Comparison of ENCODE assay signal across 7 fruit fly cellular contexts in genomic region chr2L:19362734-19363363, dm6.
TF ChIP-seq lines count a peak whose summit lies in the region.

Gene dnt, minus strand, starts transcription at chr2L:19363227.

- no peak for TF ChIP-seq CTCF in whole organism, embryonic (GFP tag; optimal IDR thresholded peaks at IDR 0.05; lab: Kevin White, UChicago)

TF ChIP-seq in Kc167, 6 proteins besides CTCF, POLR2A, EP300 and RAD21:
- TF ChIP-seq psq (optimal IDR thresholded peaks at IDR 0.05; lab: Kevin White, UChicago) (peak; percentile 71), Myc (optimal IDR thresholded peaks at IDR 0.05; lab: Kevin White, UChicago) (no peak)

TF ChIP-seq in whole organism, 6 proteins besides CTCF, POLR2A, EP300 and RAD21:
- no peak for TF ChIP-seq psq (optimal IDR thresholded peaks at IDR 0.05; lab: Kevin White, UChicago)
- no peak for TF ChIP-seq EcR (GFP tag; optimal IDR thresholded peaks at IDR 0.05; lab: Kevin White, UChicago)
- TF ChIP-seq usp (GFP tag; optimal IDR thresholded peaks at IDR 0.05; lab: Kevin White, UChicago) = no peak
- TF ChIP-seq pan (optimal IDR thresholded peaks at IDR 0.05; lab: Kevin White, UChicago) = no peak
- peak; percentile 15 for TF ChIP-seq Dll (optimal IDR thresholded peaks at IDR 0.05; lab: Kevin White, UChicago)

TF ChIP-seq in whole organism, adult, 20 proteins besides CTCF, POLR2A, EP300 and RAD21:
- TF ChIP-seq bab1 (GFP tag; optimal IDR thresholded peaks at IDR 0.05; lab: Kevin White, UChicago) = peak; percentile 2
- no peak for TF ChIP-seq CG1620 (GFP tag; optimal IDR thresholded peaks at IDR 0.05; lab: Kevin White, UChicago)

TF ChIP-seq in whole organism, embryonic, 481 proteins besides CTCF, POLR2A, EP300 and RAD21 (continues in another document):
- TF ChIP-seq CG1832 (GFP tag; optimal IDR thresholded peaks at IDR 0.05; lab: Kevin White, UChicago) = peak; percentile 51
- TF ChIP-seq dmrt99B (tag; optimal IDR thresholded peaks at IDR 0.05; lab: Kevin White, UChicago) = no peak
- no peak for TF ChIP-seq CG6854 (GFP tag; optimal IDR thresholded peaks at IDR 0.05; lab: Kevin White, UChicago)
- 0 out of 2 replicates have a peak, but pooled peaks have one; percentile 8 for TF ChIP-seq E2f2 (GFP tag; IDR thresholded peaks at IDR 0.05; lab: Robert Waterston, UW)
- peak; percentile 80 to 91 for TF ChIP-seq Trl (optimal IDR thresholded peaks at IDR 0.05; lab: Kevin White, UChicago)
- no peak for TF ChIP-seq Trl (GFP tag; optimal IDR thresholded peaks at IDR 0.05; lab: Kevin White, UChicago)
- no peak for TF ChIP-seq CG18764 (GFP tag; optimal IDR thresholded peaks at IDR 0.05; lab: Kevin White, UChicago)
- no peak for TF ChIP-seq corto (GFP tag; optimal IDR thresholded peaks at IDR 0.05; lab: Kevin White, UChicago)
- TF ChIP-seq hbn (GFP tag; IDR thresholded peaks at IDR 0.05; lab: Robert Waterston, UW; ENCODE audit: partially characterized antibody) = peak; percentile 47; the same call in 1 of the 2 replicates
- no peak for TF ChIP-seq Optix (GFP tag; IDR thresholded peaks at IDR 0.05; lab: Robert Waterston, UW)
- peak; percentile 92 for TF ChIP-seq psq (GFP tag; optimal IDR thresholded peaks at IDR 0.05; lab: Kevin White, UChicago)
- TF ChIP-seq CG12071 (GFP tag; optimal IDR thresholded peaks at IDR 0.05; lab: Kevin White, UChicago) = no peak
- TF ChIP-seq Deaf1 (tag; optimal IDR thresholded peaks at IDR 0.05; lab: Kevin White, UChicago) = no peak
- peak; percentile 40 for TF ChIP-seq ewg (GFP tag; optimal IDR thresholded peaks at IDR 0.05; lab: Kevin White, UChicago)
- TF ChIP-seq gcm (GFP tag; optimal IDR thresholded peaks at IDR 0.05; lab: Kevin White, UChicago) = peak; percentile 24
- peak; percentile 72 for TF ChIP-seq Jarid2 (GFP tag; optimal IDR thresholded peaks at IDR 0.05; lab: Kevin White, UChicago)
- peak; percentile 46 for TF ChIP-seq sens (GFP tag; lab: Kevin White, UChicago)
- TF ChIP-seq Bteb2 (GFP tag; optimal IDR thresholded peaks at IDR 0.05; lab: Kevin White, UChicago) = no peak
- peak; percentile 25; the same call in 1 of the 2 replicates for TF ChIP-seq CG13287 (GFP tag; IDR thresholded peaks at IDR 0.05; lab: Robert Waterston, UW; ENCODE audit: partially characterized antibody)
- peak; percentile 48 for TF ChIP-seq stc (GFP tag; IDR thresholded peaks at IDR 0.05; lab: Robert Waterston, UW)

TF ChIP-seq in whole organism, prepupa, 60 proteins besides CTCF, POLR2A, EP300 and RAD21:
- peak; percentile 74 for TF ChIP-seq svp (GFP tag; lab: Kevin White, UChicago)
- peak; percentile 18 for TF ChIP-seq CG6854 (GFP tag; optimal IDR thresholded peaks at IDR 0.05; lab: Kevin White, UChicago)
- TF ChIP-seq fd85E (GFP tag; optimal IDR thresholded peaks at IDR 0.05; lab: Kevin White, UChicago) = no peak
- peak; percentile 27 for TF ChIP-seq Eip78C (GFP tag; lab: Kevin White, UChicago)

TF ChIP-seq in whole organism, pupa, 21 proteins besides CTCF, POLR2A, EP300 and RAD21:
- TF ChIP-seq CG4496 (GFP tag; IDR thresholded peaks at IDR 0.05; lab: Robert Waterston, UW) (no peak), EcR (GFP tag; optimal IDR thresholded peaks at IDR 0.05; lab: Kevin White, UChicago) (peak; percentile 55)

TF ChIP-seq in whole organism, wandering third instar larva, 38 proteins besides CTCF, POLR2A, EP300 and RAD21:
- peak; percentile 98 for TF ChIP-seq psq (GFP tag; optimal IDR thresholded peaks at IDR 0.05; lab: Kevin White, UChicago)
- no peak for TF ChIP-seq OdsH (GFP tag; optimal IDR thresholded peaks at IDR 0.05; lab: Kevin White, UChicago)
